Worm (Caenorhabditis elegans): ENCODE measurements around the gene rps-22.

DNA sequence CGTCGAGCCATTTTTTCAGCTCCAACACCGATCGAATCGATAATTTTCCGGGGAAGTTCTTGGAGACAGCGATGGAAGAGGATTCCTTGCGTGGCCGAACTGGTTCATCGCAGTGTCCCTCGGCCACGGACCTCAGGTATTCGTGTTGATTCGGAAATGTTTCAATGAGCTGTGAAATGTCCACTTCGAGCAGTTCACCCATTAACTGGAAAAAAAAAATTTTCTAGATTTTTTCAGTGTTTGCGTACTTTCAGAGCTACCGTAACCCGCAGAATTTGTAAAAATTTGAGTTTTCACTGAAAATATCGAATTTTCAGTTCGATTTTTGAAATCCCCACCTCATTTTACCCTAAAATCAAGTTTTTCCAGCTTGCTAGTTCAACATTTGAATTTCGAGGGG lies 2.5 kb upstream of the rps-22 start:
- no peak for TF ChIP-seq ztf-29 (GFP tag; IDR thresholded peaks at IDR 0.05)
- TF ChIP-seq med-1 (GFP tag; optimal IDR thresholded peaks at IDR 0.05; ENCODE audit: insufficient read depth), result no peak
